Worm (Caenorhabditis elegans) whole organism, early embryonic: ENCODE data around the gene lap-1.

Experiments used
- B0310.2 ChIP-seq: sonication (generic microtip); optimal IDR thresholded peaks from 2 replicates; lab custom pipeline; 2016; ENCODE audit warnings: mild to moderate bottlenecking, missing genetic modification characterization, missing compliant biosample characterization
- F13C5.2 ChIP-seq: sonication (generic microtip); optimal IDR thresholded peaks from 2 replicates; lab custom pipeline; 2017; ENCODE audit warnings: mild to moderate bottlenecking, missing genetic modification characterization, inconsistent platforms, missing compliant biosample characterization
- aly-1 ChIP-seq: sonication (generic microtip); optimal IDR thresholded peaks from 2 replicates; lab custom pipeline; 2016; ENCODE audit warnings: missing genetic modification characterization, missing compliant biosample characterization
- ama-1 ChIP-seq: fragments of 150-350 bp; optimal IDR thresholded peaks from 2 replicates; lab custom pipeline; 2014
- ceh-13 ChIP-seq: fragments of 200-800 bp; sonication (Bioruptor generic); optimal IDR thresholded peaks from 2 replicates; lab custom pipeline; 2018; ENCODE audit warnings: mild to moderate bottlenecking, missing genetic modification characterization, missing compliant biosample characterization
- ceh-36 ChIP-seq: sonication (generic microtip); optimal IDR thresholded peaks from 2 replicates; lab custom pipeline; 2016; ENCODE audit warnings: missing genetic modification characterization, inconsistent platforms, missing compliant biosample characterization
- ets-7 ChIP-seq: sonication (generic microtip); optimal IDR thresholded peaks from 2 replicates; lab custom pipeline; 2016; ENCODE audit warnings: missing genotype, missing genetic modification characterization, missing compliant biosample characterization
- flt-1 ChIP-seq: fragments of 200-800 bp; sonication (Bioruptor generic); IDR thresholded peaks from 2 replicates; pipeline ENCODE4 v1.3.6; 2022; ENCODE audit warnings: missing genetic modification characterization, missing compliant biosample characterization
- hmbx-1 ChIP-seq: sonication (generic microtip); optimal IDR thresholded peaks from 2 replicates; lab custom pipeline; 2016; ENCODE audit warnings: mild to moderate bottlenecking, missing genetic modification characterization, missing compliant biosample characterization
- hmg-4 ChIP-seq: fragments of 200-800 bp; sonication (Bioruptor generic); optimal IDR thresholded peaks from 2 replicates; lab custom pipeline; 2018; ENCODE audit warnings: mild to moderate bottlenecking, missing genetic modification characterization, missing compliant biosample characterization
- hnd-1 ChIP-seq: sonication (generic microtip); optimal IDR thresholded peaks from 2 replicates; lab custom pipeline; 2016; ENCODE audit warnings: missing genetic modification characterization, missing compliant biosample characterization
- pes-1 ChIP-seq: fragments of 200-800 bp; sonication (Bioruptor generic); IDR thresholded peaks from 2 replicates; pipeline ENCODE4 v1.3.6; 2022; ENCODE audit warnings: missing genetic modification reagents, missing genetic modification characterization, missing compliant biosample characterization
- scrt-1 ChIP-seq: fragments of 200-800 bp; sonication (Bioruptor generic); IDR thresholded peaks from 2 replicates; pipeline ENCODE4 v1.3.6; 2022; ENCODE audit warnings: missing genetic modification characterization, missing compliant biosample characterization
- sea-1 ChIP-seq: fragments of 200-800 bp; sonication (Bioruptor generic); conservative IDR thresholded peaks from 2 replicates; pipeline ENCODE4 v1.3.6; 2022; ENCODE audit warnings: missing genetic modification characterization, missing compliant biosample characterization
- tbx-11 ChIP-seq: fragments of 200-800 bp; sonication (Bioruptor generic); IDR thresholded peaks from 2 replicates; pipeline ENCODE4 v1.3.6; 2022; ENCODE audit warnings: missing genetic modification characterization, missing compliant biosample characterization
- tbx-37 ChIP-seq: fragments of 200-800 bp; sonication (Bioruptor generic); conservative IDR thresholded peaks from 2 replicates; pipeline ENCODE4 v1.3.6; 2022; ENCODE audit warnings: missing genetic modification reagents, missing genetic modification characterization, missing compliant biosample characterization
- tra-4 ChIP-seq: sonication (generic microtip); optimal IDR thresholded peaks from 2 replicates; lab custom pipeline; 2017; ENCODE audit warnings: missing genetic modification characterization, missing compliant biosample characterization

Gene lap-1

DNA sequence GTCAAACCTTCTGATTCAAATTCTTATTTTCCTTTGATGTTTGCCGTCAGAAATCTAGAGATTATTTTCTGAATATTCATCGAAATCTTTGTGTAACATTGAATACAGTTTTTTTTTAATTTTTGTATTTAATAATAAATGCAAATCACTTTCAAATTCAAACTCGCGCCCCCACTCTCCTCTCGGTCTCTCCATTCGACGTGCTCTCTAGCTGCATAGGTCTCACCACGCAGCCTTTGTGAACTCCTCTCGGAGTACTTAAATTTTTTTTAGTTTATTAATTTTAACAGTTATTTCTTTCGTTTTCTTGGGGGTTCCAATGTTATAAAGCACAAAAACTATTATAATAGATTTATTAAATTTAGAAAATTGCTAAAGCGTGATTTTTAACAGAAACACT is 31.5 kb downstream of the lap-1 start:
- TF ChIP-seq hmbx-1 (tag; lab: Kevin White, UChicago), result no peak
- TF ChIP-seq tbx-37, result no peak
- no peak for TF ChIP-seq tra-4
- TF ChIP-seq B0310.2 (tag; lab: Kevin White, UChicago), result no peak
- no peak for TF ChIP-seq ceh-36 (tag; lab: Kevin White, UChicago)
- no peak for TF ChIP-seq F13C5.2 (tag; lab: Kevin White, UChicago)
- no peak for TF ChIP-seq tbx-11 (GFP tag; lab: Robert Waterston, UW)
- TF ChIP-seq ceh-13 (GFP tag; lab: Kevin White, UChicago), result no peak
- TF ChIP-seq hmg-4, result no peak
- TF ChIP-seq ets-7 (tag; lab: Kevin White, UChicago), result no peak
- TF ChIP-seq hnd-1 (tag; lab: Kevin White, UChicago), result no peak

DNA sequence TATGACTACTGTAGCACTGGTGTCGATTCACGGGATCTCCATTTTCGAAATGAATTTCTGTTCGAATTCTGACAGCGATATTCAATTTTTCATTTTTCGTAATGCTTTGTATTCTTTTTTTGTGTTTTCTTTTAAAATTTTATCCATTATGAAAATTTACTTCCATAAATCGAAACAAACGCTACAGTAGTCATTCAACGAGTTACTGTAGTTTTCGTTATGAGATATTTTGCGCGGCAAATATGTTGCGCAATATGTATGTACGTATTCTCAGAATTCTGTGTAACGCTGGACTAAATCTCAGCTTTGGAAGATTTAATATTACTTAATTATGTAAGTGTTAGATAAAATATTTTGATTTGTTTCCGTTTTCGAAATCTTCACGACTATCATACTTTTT is 32.6 kb downstream of the lap-1 start:
- no peak for TF ChIP-seq B0310.2 (tag; lab: Kevin White, UChicago)
- TF ChIP-seq hnd-1 (tag; lab: Kevin White, UChicago), result no peak
- no peak for TF ChIP-seq ets-7 (tag; lab: Kevin White, UChicago)
- TF ChIP-seq hmbx-1 (tag; lab: Kevin White, UChicago), result no peak
- no peak for TF ChIP-seq tbx-11 (GFP tag; lab: Robert Waterston, UW)
- no peak for TF ChIP-seq ama-1 (lab: Kevin White, UChicago)

DNA sequence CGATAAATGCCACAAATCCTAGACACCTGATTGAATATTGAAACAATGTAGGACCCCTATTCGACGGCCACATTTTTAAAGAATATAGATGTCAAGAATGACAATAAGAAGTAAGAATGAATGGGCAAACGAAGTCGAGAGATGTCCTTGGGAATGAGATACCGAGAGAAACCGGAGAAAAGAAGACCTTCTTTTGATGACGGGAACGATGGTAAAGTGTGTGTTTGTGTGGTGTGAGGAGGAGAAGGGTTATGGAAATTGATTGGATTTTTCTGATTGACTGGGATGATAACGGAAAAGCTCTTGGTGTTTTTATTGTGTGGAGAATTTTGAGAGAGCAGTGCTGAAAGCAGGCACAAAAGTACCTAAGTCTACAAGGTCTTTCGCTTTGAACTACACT is 33.1 kb downstream of the lap-1 start, which contains the start of gene R05D3.9:
R05D3.9 (minus strand) TSS at position 101 of the 400 bp plus-strand sequence.
- no peak for TF ChIP-seq scrt-1 (GFP tag; lab: Robert Waterston, UW)

DNA sequence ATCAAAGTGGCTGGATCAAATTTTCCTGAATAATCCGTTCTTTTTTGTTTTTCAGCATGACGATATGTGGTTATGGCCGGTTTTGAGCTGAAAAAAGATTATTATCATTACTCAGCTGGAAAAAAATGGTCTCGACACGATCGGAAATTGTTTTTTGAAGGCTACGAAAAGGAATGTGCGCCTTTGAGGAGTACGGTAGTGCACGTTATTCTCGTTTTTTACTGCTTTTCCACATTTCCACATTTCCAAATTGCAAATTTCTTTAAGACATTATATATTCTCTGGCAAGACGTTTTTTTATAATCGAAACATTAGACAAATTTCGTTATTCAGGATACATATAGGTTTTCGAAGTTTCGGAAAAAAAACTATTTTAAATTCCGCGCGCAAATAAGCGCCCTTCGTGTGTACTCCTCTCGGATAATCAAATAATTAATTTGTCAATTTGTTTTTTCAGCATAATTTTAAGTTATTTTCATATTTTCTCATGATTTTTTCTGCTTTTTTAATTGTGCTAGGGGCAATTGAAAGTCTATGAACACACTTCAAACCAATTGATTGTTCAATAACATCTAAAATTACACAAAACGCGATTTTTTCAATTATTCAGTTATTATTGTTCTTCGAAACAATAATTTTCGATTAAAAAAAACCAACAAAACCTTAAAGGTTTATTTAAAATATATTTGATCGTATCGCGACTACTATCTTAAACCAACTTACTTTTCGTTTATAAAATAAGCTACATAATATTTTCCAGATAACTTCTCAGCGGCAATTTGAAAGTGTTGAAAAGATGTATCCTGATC is 38.3 kb downstream of the lap-1 start, which contains the start of gene R05D3.3:
R05D3.3 (plus strand) TSS at position 759 of the 809 bp plus-strand sequence.
- TF ChIP-seq scrt-1 (GFP tag; lab: Robert Waterston, UW) (no peak), ceh-36 (tag; lab: Kevin White, UChicago) (no peak), tbx-37 (no peak), flt-1 (GFP tag; lab: Robert Waterston, UW) (no peak), ceh-13 (GFP tag; lab: Kevin White, UChicago) (no peak), hmbx-1 (tag; lab: Kevin White, UChicago) (no peak), hmg-4 (no peak), sea-1 (no peak), aly-1 (tag; lab: Kevin White, UChicago) (no peak), ama-1 (lab: Kevin White, UChicago) (no peak), pes-1 (GFP tag; lab: Robert Waterston, UW) (no peak), B0310.2 (tag; lab: Kevin White, UChicago) (no peak), hnd-1 (tag; lab: Kevin White, UChicago) (no peak), ets-7 (tag; lab: Kevin White, UChicago) (no peak), tra-4 (no peak), F13C5.2 (tag; lab: Kevin White, UChicago) (no peak), tbx-11 (GFP tag; lab: Robert Waterston, UW) (no peak)

DNA sequence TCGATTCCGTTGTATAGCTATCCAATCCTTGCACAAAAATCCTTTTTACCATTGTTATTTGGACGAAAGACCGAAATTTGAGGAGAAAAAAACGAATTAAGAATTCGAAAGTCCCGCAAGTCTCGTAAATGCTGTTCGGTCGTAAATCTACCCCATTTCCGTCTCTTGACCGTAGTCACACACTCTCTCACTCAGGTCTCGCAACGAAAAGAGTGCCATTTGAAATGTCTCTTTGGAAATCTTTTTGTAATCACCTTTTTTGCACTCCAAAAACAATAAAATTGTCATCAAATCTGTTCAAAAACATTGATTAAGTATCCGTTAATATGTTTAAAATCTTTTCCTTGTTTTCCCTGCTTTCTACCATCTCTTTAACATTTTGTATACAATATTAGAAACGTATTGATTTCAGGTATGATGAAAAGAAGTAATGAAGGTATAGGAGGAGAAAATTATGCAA is 43.5 kb downstream of the lap-1 start, which contains the start of the genes R05D3.8 and rfp-1:
R05D3.8 (minus strand) TSS at position 115 of the 460 bp plus-strand sequence.
rfp-1 (plus strand) TSS at position 410 of the 460 bp plus-strand sequence.
- TF ChIP-seq scrt-1 (GFP tag; lab: Robert Waterston, UW) (no peak), tra-4 (no peak), hmbx-1 (tag; lab: Kevin White, UChicago) (no peak), hnd-1 (tag; lab: Kevin White, UChicago) (no peak), sea-1 (no peak), ama-1 (lab: Kevin White, UChicago) (no peak)

DNA sequence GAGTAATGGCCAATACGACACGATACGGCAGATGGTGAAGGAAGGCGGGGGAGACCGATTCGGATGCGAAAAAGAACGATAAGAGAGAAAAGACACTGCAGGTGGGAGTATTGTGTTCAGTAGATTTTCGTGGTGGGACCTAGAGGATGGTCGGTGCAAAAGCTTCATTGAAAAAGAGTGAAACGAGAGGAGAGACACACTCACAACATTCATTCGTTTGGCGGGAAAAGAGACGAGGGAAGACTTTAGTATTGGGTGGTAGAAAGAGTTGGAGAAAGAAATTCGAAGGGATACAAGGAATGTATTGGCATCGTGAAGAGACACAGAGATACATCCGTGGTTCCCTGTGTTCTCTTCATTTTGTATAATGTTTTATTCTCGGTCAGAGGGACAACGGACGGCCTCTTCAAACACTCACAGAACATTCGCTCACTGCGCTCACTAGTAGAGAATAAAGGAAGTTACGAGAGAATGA is 45.3 kb downstream of the lap-1 start:
- TF ChIP-seq scrt-1 (GFP tag; lab: Robert Waterston, UW) (no peak), F13C5.2 (tag; lab: Kevin White, UChicago) (peak; percentile 49), hmg-4 (peak; percentile 78), aly-1 (tag; lab: Kevin White, UChicago) (peak; percentile 72), ets-7 (tag; lab: Kevin White, UChicago) (no peak), hmbx-1 (tag; lab: Kevin White, UChicago) (no peak), flt-1 (GFP tag; lab: Robert Waterston, UW) (no peak), B0310.2 (tag; lab: Kevin White, UChicago) (no peak), ceh-36 (tag; lab: Kevin White, UChicago) (no peak), sea-1 (no peak), hnd-1 (tag; lab: Kevin White, UChicago) (no peak), tbx-37 (no peak), tbx-11 (GFP tag; lab: Robert Waterston, UW) (no peak), pes-1 (GFP tag; lab: Robert Waterston, UW) (no peak), ama-1 (lab: Kevin White, UChicago) (no peak), tra-4 (no peak)

DNA sequence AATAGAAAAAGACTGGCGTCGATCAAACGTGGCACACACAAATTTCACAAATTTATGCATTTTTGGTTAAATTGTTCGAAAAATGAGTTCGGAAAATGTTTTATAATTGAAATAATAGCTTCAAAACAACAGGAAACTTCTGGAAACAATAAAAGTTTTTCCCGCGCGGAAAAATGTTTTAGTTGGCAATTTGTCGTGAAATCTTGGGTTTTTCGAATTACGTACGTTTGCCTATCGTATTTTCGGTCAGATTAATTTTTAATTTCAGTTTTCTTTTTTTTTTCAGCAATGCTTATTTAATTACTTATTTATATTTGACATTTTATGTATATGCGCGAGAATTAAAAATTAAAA is 46.3 kb downstream of the lap-1 start:
- TF ChIP-seq aly-1 (tag; lab: Kevin White, UChicago) (no peak), pes-1 (GFP tag; lab: Robert Waterston, UW) (no peak), B0310.2 (tag; lab: Kevin White, UChicago) (no peak), ceh-36 (tag; lab: Kevin White, UChicago) (no peak), hmg-4 (no peak), ets-7 (tag; lab: Kevin White, UChicago) (no peak), tbx-11 (GFP tag; lab: Robert Waterston, UW) (no peak), hmbx-1 (tag; lab: Kevin White, UChicago) (no peak), tra-4 (no peak), scrt-1 (GFP tag; lab: Robert Waterston, UW) (no peak), flt-1 (GFP tag; lab: Robert Waterston, UW) (no peak), F13C5.2 (tag; lab: Kevin White, UChicago) (no peak), tbx-37 (no peak)
